Fruit fly (Drosophila melanogaster) whole organism, pupa: ENCODE measurements around the gene CG32772.
A peak's percentile ranks its signal among the peaks of the same experiment; 100 is the strongest.

Experiments used
- CG10348 ChIP-seq: fragments of 200-800 bp; sonication (Bioruptor generic); IDR thresholded peaks from 2 replicates; pipeline ENCODE4 v1.3.6; 2022; ENCODE audit warnings: missing biosample characterization, missing genetic modification characterization
- CG12605 ChIP-seq: fragments of 200-800 bp; sonication (Bioruptor generic); IDR thresholded peaks from 2 replicates; pipeline ENCODE4 v1.3.6; 2022; ENCODE audit warnings: missing biosample characterization, missing genetic modification characterization
- CG14655 ChIP-seq: fragments of 200-800 bp; sonication (Bioruptor generic); optimal IDR thresholded peaks from 3 replicates; lab custom pipeline; 2017; ENCODE audit warnings: mild to moderate bottlenecking, missing biosample characterization, missing genetic modification reagents, missing genetic modification characterization
- CG15710 ChIP-seq: fragments of 200-800 bp; sonication (Bioruptor generic); optimal IDR thresholded peaks from 2 replicates; lab custom pipeline; 2018; ENCODE audit warnings: missing biosample characterization, mild to moderate bottlenecking, missing genetic modification characterization, moderate library complexity
- CG17806 ChIP-seq: fragments of 200-800 bp; sonication (Bioruptor generic); optimal IDR thresholded peaks from 2 replicates; lab custom pipeline; 2018; ENCODE audit warnings: missing biosample characterization, mild to moderate bottlenecking, missing genetic modification characterization, moderate library complexity
- CG32121 ChIP-seq: fragments of 200-800 bp; sonication (Bioruptor generic); IDR thresholded peaks from 2 replicates; pipeline ENCODE4 v1.3.6; 2022; ENCODE audit warnings: missing biosample characterization, missing genetic modification characterization
- CG34367 ChIP-seq: fragments of 200-800 bp; sonication (Bioruptor generic); optimal IDR thresholded peaks from 2 replicates; lab custom pipeline; 2018; ENCODE audit warnings: missing biosample characterization, mild to moderate bottlenecking, missing genetic modification characterization
- CG4496 ChIP-seq: fragments of 200-800 bp; sonication (Bioruptor generic); IDR thresholded peaks from 3 replicates; pipeline ENCODE4 v1.3.6; 2022; ENCODE audit warnings: missing biosample characterization, missing genetic modification characterization
- CG8159 ChIP-seq: fragments of 200-800 bp; sonication (Bioruptor generic); optimal IDR thresholded peaks from 3 replicates; lab custom pipeline; 2018; ENCODE audit warnings: missing biosample characterization, mild to moderate bottlenecking, missing genetic modification characterization, moderate library complexity
- CG8301 ChIP-seq: fragments of 200-800 bp; sonication (Bioruptor generic); optimal IDR thresholded peaks from 2 replicates; lab custom pipeline; 2018; ENCODE audit warnings: missing biosample characterization, mild to moderate bottlenecking, missing genetic modification characterization
- EcR ChIP-seq: fragments of 200-800 bp; sonication (Bioruptor generic); optimal IDR thresholded peaks from 3 replicates; lab custom pipeline; 2019; ENCODE audit warnings: missing biosample characterization, missing genetic modification characterization, mild to moderate bottlenecking, moderate library complexity, missing genetic modification reagents
- Ets98B ChIP-seq: fragments of 200-800 bp; sonication (Bioruptor generic); IDR thresholded peaks from 2 replicates; pipeline ENCODE4 v1.3.6; 2022; ENCODE audit warnings: missing biosample characterization, missing genetic modification characterization
- Pif1B ChIP-seq: fragments of 200-800 bp; sonication (Bioruptor generic); optimal IDR thresholded peaks from 3 replicates; lab custom pipeline; 2016; ENCODE audit warnings: missing biosample characterization, missing genetic modification characterization
- rn ChIP-seq: fragments of 200-800 bp; sonication (Bioruptor generic); IDR thresholded peaks from 2 replicates; pipeline ENCODE4 v1.3.6; 2022; ENCODE audit warnings: missing biosample characterization, missing genetic modification characterization

DNA sequence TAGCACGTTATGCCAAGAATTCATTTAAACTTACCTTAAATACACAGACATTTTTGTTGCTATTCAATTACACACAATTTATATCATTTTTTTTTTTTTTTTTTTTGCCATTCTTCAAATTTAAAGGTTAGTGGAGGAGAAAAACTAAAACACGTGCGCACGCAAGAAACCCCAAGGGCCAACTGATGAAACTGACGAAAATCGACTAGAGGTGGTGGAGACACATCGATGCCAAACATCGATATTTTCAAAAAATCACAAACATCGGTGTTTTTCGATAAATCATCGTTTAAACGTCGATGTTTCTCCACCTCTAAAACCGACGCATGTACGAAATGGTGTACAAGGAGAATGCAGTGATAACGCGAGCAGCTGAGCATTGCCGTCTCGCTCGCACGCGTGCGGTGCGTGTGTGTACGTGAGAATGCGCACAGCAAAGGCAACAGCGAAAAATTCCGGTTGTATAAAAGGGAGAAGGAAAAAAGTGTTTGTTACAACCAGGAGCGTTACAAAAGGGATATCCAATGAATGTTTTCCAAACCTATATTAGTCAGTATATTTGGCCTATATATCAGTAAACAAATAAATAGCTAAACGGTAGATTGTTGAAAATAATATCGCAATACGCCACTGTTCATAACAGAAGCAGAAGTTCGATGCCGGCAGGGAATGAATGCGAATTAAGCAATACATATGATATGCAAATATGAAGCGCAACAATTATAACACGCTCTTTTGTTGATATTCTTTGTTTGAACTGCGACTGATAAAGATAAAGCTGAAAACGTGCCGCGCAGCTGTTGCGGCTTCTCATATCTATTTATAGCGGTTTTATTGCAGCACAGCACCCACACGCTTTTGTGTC, 27.3 kb downstream of the CG32772 start:
- peak; percentile 26 for TF ChIP-seq Pif1B (GFP tag; lab: Kevin White, UChicago)
- no peak for TF ChIP-seq CG34367
- peak; percentile 4 for TF ChIP-seq EcR (GFP tag; lab: Kevin White, UChicago)
- TF ChIP-seq CG15710 (tag; lab: Kevin White, UChicago): peak; percentile 37
- peak; percentile 24 for TF ChIP-seq CG14655
- TF ChIP-seq CG4496 (GFP tag; lab: Robert Waterston, UW): no peak
- no peak for TF ChIP-seq CG12605 (GFP tag; lab: Robert Waterston, UW)
- TF ChIP-seq CG32121 (GFP tag; lab: Robert Waterston, UW): no peak
- TF ChIP-seq CG10348 (GFP tag; lab: Robert Waterston, UW): no peak
- no peak for TF ChIP-seq Ets98B (GFP tag; lab: Robert Waterston, UW)
- TF ChIP-seq CG17806 (tag; lab: Kevin White, UChicago): peak; percentile 27
- no peak for TF ChIP-seq rn (GFP tag; lab: Robert Waterston, UW)
- TF ChIP-seq CG8301 (tag; lab: Kevin White, UChicago): peak; percentile 9
- peak; percentile 36 for TF ChIP-seq CG8159 (tag; lab: Kevin White, UChicago)
